Worm (Caenorhabditis elegans) whole organism, L3 larva: Measurements from ENCODE around the gene nlp-49.

ENCODE experiments used
- R02D3.7 ChIP-seq: fragments of 150-350 bp; optimal IDR thresholded peaks from 2 replicates; lab custom pipeline; 2014; ENCODE audit warnings: missing biosample characterization, missing genetic modification characterization
- ZK546.5 ChIP-seq: sonication (generic microtip); optimal IDR thresholded peaks from 2 replicates; lab custom pipeline; 2017; ENCODE audit warnings: missing biosample characterization, missing genetic modification characterization
- aly-2 ChIP-seq: fragments of 150-350 bp; optimal IDR thresholded peaks from 2 replicates; lab custom pipeline; 2014; ENCODE audit warnings: missing biosample characterization, missing genetic modification characterization
- ama-1 ChIP-seq: fragments of 150-350 bp; optimal IDR thresholded peaks from 2 replicates; lab custom pipeline; 2018
- ceh-16 ChIP-seq: sonication (generic microtip); optimal IDR thresholded peaks from 2 replicates; lab custom pipeline; 2017; ENCODE audit warnings: missing biosample characterization, missing genetic modification characterization
- ceh-28 ChIP-seq: fragments of 150-350 bp; optimal IDR thresholded peaks from 2 replicates; lab custom pipeline; 2014; ENCODE audit warnings: missing biosample characterization, missing genetic modification reagents, missing genetic modification characterization
- ceh-82 ChIP-seq: fragments of 150-350 bp; optimal IDR thresholded peaks from 2 replicates; lab custom pipeline; 2014; ENCODE audit warnings: missing biosample characterization, missing genetic modification characterization
- egl-27 ChIP-seq: sonication (generic microtip); optimal IDR thresholded peaks from 4 replicates; lab custom pipeline; 2017; ENCODE audit warnings: missing biosample characterization, missing genetic modification reagents, missing genetic modification characterization
- elt-1 ChIP-seq: fragments of 150-350 bp; optimal IDR thresholded peaks from 2 replicates; lab custom pipeline; 2014; ENCODE audit warnings: missing biosample characterization, missing genetic modification characterization
- elt-2 ChIP-seq: sonication (generic microtip); optimal IDR thresholded peaks from 2 replicates; lab custom pipeline; 2016; ENCODE audit warnings: missing genetic modification reagents, mild to moderate bottlenecking, missing genetic modification characterization, missing compliant biosample characterization
- eor-1 ChIP-seq, 2 experiments: fragments of 150-350 bp; optimal IDR thresholded peaks; 2 replicates each; lab custom pipeline; 2014 to 2018; ENCODE audit warnings: missing biosample characterization in 2 of 2, missing genetic modification characterization in 2 of 2
- fkh-10 ChIP-seq: sonication (generic microtip); optimal IDR thresholded peaks from 2 replicates; lab custom pipeline; 2017; ENCODE audit warnings: missing biosample characterization, missing genetic modification reagents, missing genetic modification characterization
- fkh-2 ChIP-seq: fragments of 150-350 bp; optimal IDR thresholded peaks from 2 replicates; lab custom pipeline; 2014; ENCODE audit warnings: missing biosample characterization, missing genetic modification reagents, missing genetic modification characterization
- hmg-11 ChIP-seq: sonication (generic microtip); optimal IDR thresholded peaks from 2 replicates; lab custom pipeline; 2016; ENCODE audit warnings: missing genetic modification characterization, missing compliant biosample characterization
- jun-1 ChIP-seq: fragments of 150-350 bp; optimal IDR thresholded peaks from 2 replicates; lab custom pipeline; 2014; ENCODE audit warnings: missing biosample characterization, missing genetic modification reagents, missing genetic modification characterization
- mml-1 ChIP-seq: fragments of 150-350 bp; sonication (generic microtip); optimal IDR thresholded peaks from 3 replicates; lab custom pipeline; 2014; ENCODE audit warnings: missing biosample characterization, missing genetic modification characterization
- nfya-1 ChIP-seq: sonication (generic microtip); optimal IDR thresholded peaks from 2 replicates; lab custom pipeline; 2017; ENCODE audit warnings: missing genetic modification characterization, mild to moderate bottlenecking, missing compliant biosample characterization, antibody characterized with exemption, moderate library complexity; ENCODE audit not compliant: insufficient read depth
- nhr-11 ChIP-seq: fragments of 150-350 bp; optimal IDR thresholded peaks from 2 replicates; lab custom pipeline; 2014; ENCODE audit warnings: missing biosample characterization, missing genetic modification characterization
- nhr-12 ChIP-seq: fragments of 150-350 bp; optimal IDR thresholded peaks from 2 replicates; lab custom pipeline; 2014; ENCODE audit warnings: missing biosample characterization, missing genetic modification characterization
- nhr-23 ChIP-seq: fragments of 150-350 bp; optimal IDR thresholded peaks from 2 replicates; lab custom pipeline; 2014; ENCODE audit warnings: missing biosample characterization, missing genetic modification reagents, missing genetic modification characterization
- nhr-237 ChIP-seq: fragments of 150-350 bp; optimal IDR thresholded peaks from 2 replicates; lab custom pipeline; 2014; ENCODE audit warnings: missing biosample characterization, missing genetic modification characterization
- nhr-25 ChIP-seq: sonication (generic microtip); optimal IDR thresholded peaks from 2 replicates; lab custom pipeline; 2017; ENCODE audit warnings: missing biosample characterization, missing genetic modification characterization
- nhr-28 ChIP-seq: fragments of 150-350 bp; optimal IDR thresholded peaks from 2 replicates; lab custom pipeline; 2014; ENCODE audit warnings: missing biosample characterization, missing genetic modification characterization
- nhr-43 ChIP-seq: sonication (generic microtip); optimal IDR thresholded peaks from 2 replicates; lab custom pipeline; 2016; ENCODE audit warnings: mild to moderate bottlenecking, missing genetic modification characterization, missing compliant biosample characterization; ENCODE audit not compliant: poor library complexity, severe bottlenecking
- nhr-67 ChIP-seq: fragments of 150-350 bp; optimal IDR thresholded peaks from 2 replicates; lab custom pipeline; 2014; ENCODE audit warnings: missing biosample characterization, missing genetic modification characterization
- nhr-76 ChIP-seq: fragments of 150-350 bp; sonication (generic microtip); optimal IDR thresholded peaks from 5 replicates; lab custom pipeline; 2014; ENCODE audit warnings: missing biosample characterization, missing genetic modification characterization
- pha-4 ChIP-seq: fragments of 150-350 bp; optimal IDR thresholded peaks from 2 replicates; lab custom pipeline; 2014; ENCODE audit warnings: missing biosample characterization, missing genetic modification reagents, missing genetic modification characterization
- pqm-1 ChIP-seq: fragments of 150-350 bp; optimal IDR thresholded peaks from 2 replicates; lab custom pipeline; 2017; ENCODE audit warnings: missing biosample characterization, missing genetic modification characterization, inconsistent platforms
- skn-1 ChIP-seq: fragments of 150-350 bp; optimal IDR thresholded peaks from 2 replicates; lab custom pipeline; 2014; ENCODE audit warnings: missing biosample characterization, missing genetic modification characterization
- snpc-4 ChIP-seq: fragments of 150-350 bp; optimal IDR thresholded peaks from 2 replicates; lab custom pipeline; 2014; ENCODE audit warnings: missing biosample characterization, missing genetic modification characterization
- unc-39 ChIP-seq: sonication (generic microtip); optimal IDR thresholded peaks from 4 replicates; lab custom pipeline; 2017; ENCODE audit warnings: missing biosample characterization, missing genetic modification characterization
- unc-62 ChIP-seq: fragments of 150-350 bp; sonication (generic microtip); optimal IDR thresholded peaks from 4 replicates; lab custom pipeline; 2014; ENCODE audit warnings: missing biosample characterization, missing genetic modification reagents, missing genetic modification characterization
- zag-1 ChIP-seq: fragments of 150-350 bp; optimal IDR thresholded peaks from 2 replicates; lab custom pipeline; 2014; ENCODE audit warnings: missing biosample characterization, missing genetic modification characterization
- ztf-11 ChIP-seq: fragments of 150-350 bp; optimal IDR thresholded peaks from 2 replicates; lab custom pipeline; 2014; ENCODE audit warnings: missing biosample characterization, missing genetic modification characterization

The nlp-49 gene

DNA sequence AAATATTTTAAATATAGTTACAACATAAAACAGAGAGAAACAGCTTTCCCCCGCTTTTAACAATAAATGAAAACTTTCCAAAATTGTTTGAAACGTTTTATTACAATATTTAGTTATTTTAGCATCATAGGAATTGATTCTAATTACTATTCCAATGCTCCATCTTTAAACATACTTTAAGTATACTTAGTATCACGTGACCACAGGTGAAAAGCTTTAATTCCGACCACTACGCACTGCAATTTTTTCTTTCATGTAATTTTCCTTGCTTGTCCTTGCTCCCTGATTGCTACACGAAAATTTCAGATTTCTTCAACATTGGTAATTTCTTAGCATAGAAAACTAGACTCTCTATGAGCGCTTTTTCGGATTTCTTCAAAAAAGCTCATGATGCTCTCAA, 7.4 kb upstream of the nlp-49 start, which contains the start of gene tbc-16:
tbc-16 (plus strand) TSS at position 301 of the 400 bp plus-strand sequence.
- TF ChIP-seq nhr-12: no peak
- TF ChIP-seq nhr-237 (tag; lab: Kevin White, UChicago): no peak
- no peak for TF ChIP-seq nhr-43
- TF ChIP-seq egl-27: no peak
- no peak for TF ChIP-seq mml-1
- no peak for TF ChIP-seq ama-1 (lab: Kevin White, UChicago)
- no peak for TF ChIP-seq ceh-28 (tag; lab: Kevin White, UChicago)
- no peak for TF ChIP-seq ceh-82 (tag; lab: Kevin White, UChicago)
- TF ChIP-seq elt-1 (tag; lab: Kevin White, UChicago): no peak
- TF ChIP-seq skn-1 (tag; lab: Kevin White, UChicago): no peak

DNA sequence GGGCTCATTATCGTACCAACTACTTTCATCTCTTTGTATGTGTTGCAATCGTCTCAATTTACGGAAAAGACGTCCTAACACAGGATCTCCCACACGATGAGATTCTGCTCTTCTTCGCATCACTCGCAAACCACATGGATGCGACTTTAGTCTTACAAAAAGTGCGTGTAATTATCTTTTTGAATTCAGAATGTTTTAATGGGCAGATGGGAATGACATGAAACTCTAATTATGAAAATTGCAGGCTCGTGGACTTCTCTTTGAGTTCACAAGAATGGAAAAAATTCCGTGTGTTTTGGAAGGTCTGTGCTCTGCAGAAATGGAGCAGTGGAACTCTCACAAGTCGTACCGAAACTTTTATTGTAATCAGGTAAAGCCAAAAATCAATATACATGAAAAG, 3.0 kb upstream of the nlp-49 start:
- TF ChIP-seq ceh-16 (tag; lab: Kevin White, UChicago): no peak
- TF ChIP-seq eor-1 (tag; optimal IDR thresholded peaks at IDR 0.05; lab: Kevin White, UChicago): no peak
- no peak for TF ChIP-seq ZK546.5 (tag; lab: Kevin White, UChicago)
- no peak for TF ChIP-seq elt-1 (tag; lab: Kevin White, UChicago)
- TF ChIP-seq nhr-11 (tag; lab: Kevin White, UChicago): no peak
- no peak for TF ChIP-seq ceh-28 (tag; lab: Kevin White, UChicago)
- no peak for TF ChIP-seq nhr-23 (tag; lab: Kevin White, UChicago)
- TF ChIP-seq jun-1 (tag; lab: Kevin White, UChicago): no peak
- TF ChIP-seq unc-39 (tag; lab: Kevin White, UChicago): no peak
- no peak for TF ChIP-seq nhr-67
- no peak for TF ChIP-seq fkh-10 (GFP tag; lab: Kevin White, UChicago)

DNA sequence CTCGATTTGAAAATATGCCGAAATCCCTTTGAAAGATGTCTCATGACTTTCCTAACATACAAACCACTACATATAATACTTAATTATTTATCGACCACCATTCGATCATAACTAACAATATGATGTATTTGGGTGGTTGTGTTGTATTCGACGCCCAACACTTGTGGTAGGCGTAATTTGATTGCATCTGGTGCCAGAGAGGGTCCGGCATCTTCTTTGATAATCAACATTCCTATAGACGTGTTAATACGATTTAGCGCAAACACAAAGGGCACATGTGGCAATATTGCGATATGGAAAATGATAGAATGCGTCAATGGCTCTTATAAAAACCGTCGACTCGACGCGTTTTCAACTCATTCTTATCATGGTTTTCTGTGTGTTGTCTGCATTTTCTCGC, 557 bp upstream of the nlp-49 start:
- TF ChIP-seq hmg-11 (tag; lab: Kevin White, UChicago) (no peak), pha-4 (tag; lab: Kevin White, UChicago) (no peak)

DNA sequence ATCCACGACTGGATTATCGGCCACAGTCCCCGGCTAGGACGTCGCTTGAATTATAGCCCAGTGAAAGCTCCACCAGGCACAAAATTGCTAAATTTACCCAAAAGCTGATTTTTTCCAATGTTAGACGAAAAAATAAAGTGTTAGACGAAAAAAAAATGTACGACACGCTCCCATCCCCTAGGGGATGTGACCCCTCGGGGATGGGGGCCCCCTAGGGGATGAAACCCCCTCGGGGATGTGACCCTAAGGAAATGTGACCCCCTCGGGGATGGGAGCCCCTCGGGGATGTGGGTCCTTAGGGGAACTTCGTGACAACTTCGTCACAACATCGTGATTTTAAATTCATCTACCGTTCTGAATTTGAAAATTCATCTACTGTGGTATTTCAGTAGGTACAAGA, 1.3 kb downstream of the nlp-49 start:
- no peak for TF ChIP-seq mml-1
- TF ChIP-seq nhr-67: no peak
- no peak for TF ChIP-seq nfya-1 (tag; lab: Kevin White, UChicago)
- TF ChIP-seq pqm-1 (tag; lab: Kevin White, UChicago): no peak
- no peak for TF ChIP-seq jun-1 (tag; lab: Kevin White, UChicago)
- TF ChIP-seq fkh-2 (tag; lab: Kevin White, UChicago): no peak
- TF ChIP-seq, all 47 proteins: peak for 0

DNA sequence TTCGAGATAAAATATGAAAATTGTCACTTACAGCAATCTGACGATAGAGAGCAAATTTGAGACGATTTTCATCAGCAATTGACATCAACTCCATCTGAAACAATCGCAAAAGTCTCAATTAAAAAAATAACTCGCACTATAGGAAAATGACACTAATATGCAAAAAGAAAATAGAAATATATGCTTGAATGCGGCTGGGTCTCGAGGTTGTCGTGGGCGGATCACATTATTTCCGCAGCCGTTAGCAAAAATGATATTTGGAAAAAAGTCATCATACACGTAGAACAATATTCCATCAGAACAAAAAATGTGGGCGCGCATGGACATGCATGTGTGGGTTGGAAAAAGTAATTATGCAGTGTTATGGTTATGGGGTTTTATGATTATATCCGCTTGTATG, 12.8 kb downstream of the nlp-49 start, which contains the start of gene Y23B4A.1:
Y23B4A.1 (minus strand) TSS at position 101 of the 400 bp plus-strand sequence.
- no peak for TF ChIP-seq ceh-16 (tag; lab: Kevin White, UChicago)
- TF ChIP-seq hmg-11 (tag; lab: Kevin White, UChicago): no peak
- TF ChIP-seq aly-2 (tag; lab: Kevin White, UChicago): no peak
- TF ChIP-seq nhr-23 (tag; lab: Kevin White, UChicago): no peak
- TF ChIP-seq nhr-25 (tag; lab: Kevin White, UChicago): no peak
- no peak for TF ChIP-seq ama-1 (lab: Kevin White, UChicago)
- TF ChIP-seq pha-4 (tag; lab: Kevin White, UChicago): no peak
- TF ChIP-seq pqm-1 (tag; lab: Kevin White, UChicago): no peak
- TF ChIP-seq zag-1 (tag; lab: Kevin White, UChicago): no peak
- TF ChIP-seq ZK546.5 (tag; lab: Kevin White, UChicago): no peak
- no peak for TF ChIP-seq R02D3.7 (tag; lab: Kevin White, UChicago)
- no peak for TF ChIP-seq nhr-28 (tag; lab: Kevin White, UChicago)
- no peak for TF ChIP-seq elt-1 (tag; lab: Kevin White, UChicago)

DNA sequence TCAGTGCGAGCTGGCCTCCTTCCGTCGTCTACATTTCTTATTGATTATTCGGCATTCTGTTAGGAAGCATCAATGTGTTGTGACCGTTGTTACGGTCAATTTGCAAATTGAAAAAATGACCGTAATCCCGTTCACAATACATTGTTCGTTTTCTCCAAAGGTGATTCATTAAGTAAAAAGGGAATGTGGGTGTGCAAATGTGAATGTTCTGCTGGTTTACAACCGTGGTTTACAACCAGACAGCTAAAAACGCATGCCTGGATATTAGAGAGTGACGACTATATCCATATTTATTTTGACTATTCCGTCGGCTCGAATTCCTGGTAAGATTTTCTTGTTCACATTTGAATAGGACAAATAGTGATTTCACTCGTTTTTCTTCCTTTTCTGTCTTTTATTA, 14.6 kb downstream of the nlp-49 start, which contains the start of gene capa-1:
capa-1 (plus strand) TSS at position 301 of the 400 bp plus-strand sequence.
- TF ChIP-seq elt-2 (no peak), ztf-11 (tag; lab: Kevin White, UChicago) (no peak), ama-1 (lab: Kevin White, UChicago) (no peak), nhr-76 (tag; lab: Kevin White, UChicago) (no peak), mml-1 (no peak), ceh-16 (tag; lab: Kevin White, UChicago) (no peak), snpc-4 (tag; lab: Kevin White, UChicago) (no peak), unc-62 (no peak)
- TF ChIP-seq, all 47 proteins: peak for 0
